Worm (Caenorhabditis elegans): Measurements from ENCODE around the gene pyp-1.
A peak's percentile ranks its signal among the peaks of the same experiment; 100 is the strongest.

Gene pyp-1

DNA sequence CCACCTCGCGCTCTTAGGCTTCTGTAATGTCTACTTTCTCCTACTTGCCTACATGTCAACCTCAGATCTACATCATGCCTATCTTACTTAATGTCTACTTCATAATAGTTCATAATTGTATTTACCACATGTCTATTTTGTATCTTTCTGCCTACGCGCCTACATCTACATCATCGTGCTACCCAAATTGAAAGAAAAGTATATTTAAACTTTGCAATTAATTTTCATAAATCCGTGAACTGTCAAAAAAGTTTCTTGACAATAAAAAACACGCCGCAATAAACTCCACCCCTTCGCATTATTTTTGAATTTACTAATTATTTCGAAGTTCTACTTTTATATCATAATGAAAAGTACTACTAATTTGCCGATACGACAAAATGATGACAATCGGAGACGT lies 24.3 kb upstream of the pyp-1 start, which contains the start of gene F44D12.8:
TSS of gene F44D12.8 (plus strand) at position 301 of the 400 bp plus-strand sequence.
- TF ChIP-seq ztf-11 (tag; optimal IDR thresholded peaks at IDR 0.05), result no peak
- TF ChIP-seq nhr-41 (GFP tag; IDR thresholded peaks at IDR 0.05), result no peak
- no peak for TF ChIP-seq snpc-4 (tag; optimal IDR thresholded peaks at IDR 0.05)
- no peak for TF ChIP-seq mep-1 (tag; optimal IDR thresholded peaks at IDR 0.05)
- TF ChIP-seq lin-1 (GFP tag; IDR thresholded peaks at IDR 0.05), result no peak
- TF ChIP-seq saeg-2 (GFP tag; IDR thresholded peaks at IDR 0.05), result no peak
- no peak for TF ChIP-seq nhr-111 (GFP tag; optimal IDR thresholded peaks at IDR 0.05)
- no peak for TF ChIP-seq tag-97 (GFP tag; IDR thresholded peaks at IDR 0.05)
- no peak for TF ChIP-seq sdz-12 (GFP tag; optimal IDR thresholded peaks at IDR 0.05)
- no peak for TF ChIP-seq mdt-29 (GFP tag; IDR thresholded peaks at IDR 0.05)
- TF ChIP-seq fos-1 (tag; optimal IDR thresholded peaks at IDR 0.05), result no peak
- TF ChIP-seq hmg-1.1 (GFP tag; IDR thresholded peaks at IDR 0.05), result no peak

DNA sequence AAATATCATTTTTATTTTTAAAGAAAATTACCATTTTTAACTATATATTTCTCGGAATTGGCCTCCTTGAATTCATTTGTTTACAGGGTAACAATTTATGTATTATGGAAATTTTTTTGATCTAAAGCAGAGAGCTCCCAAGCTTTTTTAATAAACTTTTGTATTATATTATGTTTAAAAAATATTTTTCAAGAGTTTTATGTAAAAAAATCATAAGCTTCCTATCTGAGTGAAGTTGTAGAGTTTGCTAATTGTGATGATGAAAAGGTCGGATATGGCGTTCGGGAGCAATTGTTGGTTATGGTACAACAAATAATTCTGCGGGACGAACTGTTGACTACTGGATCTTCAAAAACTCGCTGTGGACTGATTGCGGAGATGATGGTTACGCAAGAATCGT lies 22.6 kb upstream of the pyp-1 start, which contains the start of gene F44D12.19:
TSS of gene F44D12.19 (plus strand) at position 301 of the 400 bp plus-strand sequence.
- no peak for TF ChIP-seq ztf-7 (tag; optimal IDR thresholded peaks at IDR 0.05)
- TF ChIP-seq pha-4 (GFP tag; IDR thresholded peaks at IDR 0.05), result no peak
- no peak for TF ChIP-seq pha-4 (tag; optimal IDR thresholded peaks at IDR 0.05)
- TF ChIP-seq nhr-28 (tag; optimal IDR thresholded peaks at IDR 0.05), result no peak
- TF ChIP-seq tra-1 (GFP tag; IDR thresholded peaks at IDR 0.05), result no peak
- no peak for TF ChIP-seq lin-39 (tag; optimal IDR thresholded peaks at IDR 0.05)
- no peak for TF ChIP-seq ceh-62 (tag; optimal IDR thresholded peaks at IDR 0.05)
- TF ChIP-seq dmd-9 (GFP tag; IDR thresholded peaks at IDR 0.05), result no peak
- TF ChIP-seq madf-5 (GFP tag; IDR thresholded peaks at IDR 0.05), result no peak
- no peak for TF ChIP-seq daf-19 (GFP tag; conservative IDR thresholded peaks at IDR 0.05)
- TF ChIP-seq set-16 (GFP tag; IDR thresholded peaks at IDR 0.05), result no peak
- no peak for TF ChIP-seq spr-3 (GFP tag; optimal IDR thresholded peaks at IDR 0.05)
- TF ChIP-seq hif-1 (tag; optimal IDR thresholded peaks at IDR 0.05), result no peak
- TF ChIP-seq tag-97 (GFP tag; IDR thresholded peaks at IDR 0.05), result no peak
- TF ChIP-seq jun-1 (tag; optimal IDR thresholded peaks at IDR 0.05), result no peak
- TF ChIP-seq snpc-1.2 (GFP tag; IDR thresholded peaks at IDR 0.05), result no peak

DNA sequence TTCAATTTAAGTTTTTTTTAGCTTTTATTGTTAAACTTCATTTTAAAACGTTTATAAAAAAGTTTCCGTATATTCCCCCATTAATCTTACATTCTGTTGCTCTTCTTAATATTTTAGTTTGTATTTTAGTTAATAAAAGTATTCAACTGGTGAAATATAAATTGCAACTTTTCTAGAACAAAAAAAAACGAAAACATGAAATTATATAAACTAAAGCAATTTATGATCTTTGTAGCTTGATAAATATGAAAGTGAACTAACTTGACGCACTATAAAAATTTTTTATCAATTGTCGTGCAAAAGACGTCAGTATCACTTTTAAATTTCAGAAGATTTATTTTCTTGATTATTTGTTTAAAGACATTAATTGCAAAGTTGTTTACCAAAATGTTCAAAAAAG lies 18.9 kb upstream of the pyp-1 start, which contains the start of gene F44D12.2:
TSS of gene F44D12.2 (minus strand) at position 101 of the 400 bp plus-strand sequence.
- TF ChIP-seq nhr-102 (tag; optimal IDR thresholded peaks at IDR 0.05) (no peak), unc-130 (GFP tag; optimal IDR thresholded peaks at IDR 0.05) (no peak), ztf-7 (tag; optimal IDR thresholded peaks at IDR 0.05) (no peak), mxl-2 (GFP tag; conservative IDR thresholded peaks at IDR 0.05) (no peak), nhr-10 (tag; optimal IDR thresholded peaks at IDR 0.05) (no peak), pha-4 (GFP tag; IDR thresholded peaks at IDR 0.05) (no peak), pha-4 (tag; optimal IDR thresholded peaks at IDR 0.05) (no peak), ces-1 (GFP tag; optimal IDR thresholded peaks at IDR 0.05) (no peak), nhr-28 (tag; optimal IDR thresholded peaks at IDR 0.05) (peak; percentile 76), ceh-62 (tag; optimal IDR thresholded peaks at IDR 0.05) (no peak), mxl-3 (GFP tag; optimal IDR thresholded peaks at IDR 0.05) (no peak), dmd-8 (GFP tag; IDR thresholded peaks at IDR 0.05) (no peak), mdl-1 (tag; optimal IDR thresholded peaks at IDR 0.05) (no peak), daf-16 (GFP tag; optimal IDR thresholded peaks at IDR 0.05) (no peak), daf-16 (tag; optimal IDR thresholded peaks at IDR 0.05) (peak; percentile 37), zip-2 (tag; optimal IDR thresholded peaks at IDR 0.05) (no peak), saeg-2 (GFP tag; IDR thresholded peaks at IDR 0.05) (no peak), ceh-82 (tag; optimal IDR thresholded peaks at IDR 0.05) (no peak), ztf-11 (tag; optimal IDR thresholded peaks at IDR 0.05) (no peak), lin-29 (GFP tag; IDR thresholded peaks at IDR 0.05) (no peak), spr-3 (GFP tag; optimal IDR thresholded peaks at IDR 0.05) (no peak), aha-1 (tag) (peak; percentile 6), aly-2 (tag; optimal IDR thresholded peaks at IDR 0.05) (no peak), lsy-2 (tag; optimal IDR thresholded peaks at IDR 0.05) (no peak), lir-3 (tag; optimal IDR thresholded peaks at IDR 0.05) (no peak), nhr-111 (GFP tag; optimal IDR thresholded peaks at IDR 0.05) (no peak), nhr-11 (tag; optimal IDR thresholded peaks at IDR 0.05) (no peak), ceh-32 (tag; optimal IDR thresholded peaks at IDR 0.05; ENCODE audit: poor library complexity) (no peak), set-16 (GFP tag; IDR thresholded peaks at IDR 0.05) (no peak)
